Worm (Caenorhabditis elegans): ENCODE results near the gene K06H6.2.
A peak's percentile ranks its signal among the peaks of the same experiment; 100 is the strongest.

K06H6.2 gene

DNA sequence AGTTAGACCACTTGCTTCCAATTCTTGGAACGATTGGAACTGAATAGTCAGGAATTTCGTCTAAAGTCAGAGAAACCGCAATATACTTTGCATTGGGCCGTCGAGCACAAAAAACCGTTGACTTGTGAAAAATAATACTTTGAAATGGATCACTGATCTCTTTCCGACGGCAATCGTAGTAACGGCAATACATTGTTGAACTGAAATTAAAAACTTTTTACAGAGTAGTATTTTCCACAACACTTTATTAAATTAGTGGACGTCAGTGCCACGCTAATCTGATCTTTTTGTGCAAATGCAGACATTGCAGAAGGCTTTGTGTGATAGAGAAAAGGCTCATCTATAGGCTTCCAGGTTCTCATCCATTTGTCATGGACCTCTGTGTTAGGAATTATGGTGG lies 33.2 kb upstream of the K06H6.2 start:
- TF ChIP-seq fos-1 (tag; optimal IDR thresholded peaks at IDR 0.05) (no peak), rnt-1 (tag; optimal IDR thresholded peaks at IDR 0.05) (no peak), jun-1 (tag; optimal IDR thresholded peaks at IDR 0.05) (no peak), hlh-17 (GFP tag; optimal IDR thresholded peaks at IDR 0.05; ENCODE audit: borderline replicate concordance) (no peak), ceh-8 (GFP tag; optimal IDR thresholded peaks at IDR 0.05) (no peak), unc-98 (GFP tag; IDR thresholded peaks at IDR 0.05) (no peak), pax-3 (tag; optimal IDR thresholded peaks at IDR 0.05) (no peak), ceh-82 (tag; optimal IDR thresholded peaks at IDR 0.05) (no peak), tlp-1 (tag; optimal IDR thresholded peaks at IDR 0.05) (no peak), ceh-63 (GFP tag; optimal IDR thresholded peaks at IDR 0.05) (no peak), mef-2 (tag; optimal IDR thresholded peaks at IDR 0.05) (no peak), C34B4.2 (tag; optimal IDR thresholded peaks at IDR 0.05) (no peak), elt-2 (tag; optimal IDR thresholded peaks at IDR 0.05) (no peak), mdl-1 (tag; optimal IDR thresholded peaks at IDR 0.05) (no peak), sox-4 (tag; optimal IDR thresholded peaks at IDR 0.05) (no peak), isw-1 (GFP tag; IDR thresholded peaks at IDR 0.05) (no peak), ztf-4 (tag; optimal IDR thresholded peaks at IDR 0.05) (no peak), fkh-8 (tag; optimal IDR thresholded peaks at IDR 0.05) (no peak)

DNA sequence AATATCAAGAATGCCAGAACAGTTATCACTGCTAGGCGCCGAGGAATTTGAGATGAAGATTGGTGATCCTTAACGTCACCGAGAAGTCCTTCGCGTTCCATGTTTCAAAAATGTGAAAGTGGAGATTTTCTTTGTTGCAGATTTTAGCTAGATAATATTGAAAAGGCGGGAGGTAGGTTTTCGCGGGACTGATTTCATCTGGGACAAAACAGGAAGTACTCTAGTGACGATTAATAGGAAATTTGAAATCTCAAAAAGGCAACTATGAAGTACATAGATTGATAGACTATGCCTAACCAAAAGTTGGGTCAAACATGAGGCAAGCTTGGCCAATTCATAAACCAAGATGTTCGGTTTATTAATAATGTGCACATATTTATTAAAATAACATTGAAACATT lies 32.5 kb upstream of the K06H6.2 start, which contains the start of gene C14C6.8:
C14C6.8 (minus strand) TSS at position 101 of the 400 bp plus-strand sequence.
- TF ChIP-seq blmp-1 (tag; optimal IDR thresholded peaks at IDR 0.05) (no peak), lin-35 (GFP tag; optimal IDR thresholded peaks at IDR 0.05) (no peak), efl-3 (GFP tag; optimal IDR thresholded peaks at IDR 0.05) (no peak), efl-1 (optimal IDR thresholded peaks at IDR 0.05) (no peak), efl-1 (GFP tag; optimal IDR thresholded peaks at IDR 0.05 in 1 of 2) (no peak), ceh-8 (GFP tag; optimal IDR thresholded peaks at IDR 0.05) (no peak), dpl-1 (GFP tag; optimal IDR thresholded peaks at IDR 0.05) (no peak), lin-15B (tag; optimal IDR thresholded peaks at IDR 0.05) (no peak), nhr-12 (tag; optimal IDR thresholded peaks at IDR 0.05) (no peak), lir-3 (tag; optimal IDR thresholded peaks at IDR 0.05; ENCODE audit: poor library complexity) (no peak), Y116A8C.19 (tag; optimal IDR thresholded peaks at IDR 0.05; ENCODE audit: borderline replicate concordance) (no peak), lsy-2 (tag; optimal IDR thresholded peaks at IDR 0.05) (no peak), alr-1 (tag; optimal IDR thresholded peaks at IDR 0.05; ENCODE audit: borderline replicate concordance) (no peak), C34B4.2 (tag; optimal IDR thresholded peaks at IDR 0.05) (no peak), nhr-77 (tag; optimal IDR thresholded peaks at IDR 0.05) (no peak), egl-13 (tag; optimal IDR thresholded peaks at IDR 0.05) (no peak), grh-1 (GFP tag; IDR thresholded peaks at IDR 0.05) (no peak)

DNA sequence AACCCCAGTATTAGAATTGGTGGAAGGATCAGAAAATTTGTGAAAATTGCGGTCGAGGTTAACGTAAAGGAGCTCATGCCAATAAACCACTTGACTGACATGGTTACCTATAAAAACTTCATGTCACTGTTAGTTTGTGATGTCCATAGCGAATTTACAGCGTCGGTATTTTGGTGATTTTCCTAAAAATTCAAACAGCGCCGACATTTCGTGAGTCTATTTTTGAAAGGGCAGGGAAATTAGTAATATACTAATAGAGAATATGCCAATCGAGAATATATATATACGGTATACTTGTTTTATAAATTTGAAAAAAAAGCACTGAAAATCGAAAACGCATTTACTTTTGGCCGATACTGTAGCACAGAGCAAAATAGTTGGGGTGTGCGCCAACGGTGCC lies 29.5 kb upstream of the K06H6.2 start, which contains the start of gene srx-8:
srx-8 (minus strand) TSS at position 101 of the 400 bp plus-strand sequence.
- TF ChIP-seq zag-1 (tag; optimal IDR thresholded peaks at IDR 0.05) (no peak), efl-1 (optimal IDR thresholded peaks at IDR 0.05) (no peak), efl-1 (GFP tag; optimal IDR thresholded peaks at IDR 0.05 in 1 of 2) (peak in 1 of 2 experiments; percentile 56)

DNA sequence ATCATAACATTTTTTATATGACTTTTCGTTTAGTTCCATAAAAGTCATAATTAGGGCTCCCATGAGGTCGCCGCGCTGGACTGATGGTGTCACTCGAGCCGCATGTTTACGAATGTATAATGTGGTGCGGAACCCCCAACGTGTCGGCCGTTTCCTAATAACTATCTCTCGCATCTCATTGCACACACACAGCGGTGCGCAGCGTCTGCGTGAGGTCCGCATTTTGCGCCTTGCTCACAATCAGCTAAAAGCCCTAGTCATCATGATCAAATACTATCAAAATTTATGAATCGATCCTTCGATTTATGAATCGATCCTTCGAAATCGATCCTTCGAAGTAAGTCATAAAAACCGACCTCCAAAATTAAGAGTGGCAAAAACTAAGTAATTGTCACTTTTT lies 25.6 kb upstream of the K06H6.2 start, which contains the start of gene srx-7:
srx-7 (plus strand) TSS at position 256 of the 400 bp plus-strand sequence.
- TF ChIP-seq sox-4 (tag; optimal IDR thresholded peaks at IDR 0.05) (no peak), snu-23 (GFP tag; optimal IDR thresholded peaks at IDR 0.05) (no peak), hpl-2 (GFP tag; optimal IDR thresholded peaks at IDR 0.05) (no peak), ceh-8 (GFP tag; optimal IDR thresholded peaks at IDR 0.05) (no peak), lin-35 (GFP tag; optimal IDR thresholded peaks at IDR 0.05) (no peak), pax-3 (tag; optimal IDR thresholded peaks at IDR 0.05) (no peak), egl-13 (tag; optimal IDR thresholded peaks at IDR 0.05) (no peak), hlh-17 (GFP tag; optimal IDR thresholded peaks at IDR 0.05; ENCODE audit: borderline replicate concordance) (no peak)
